Worm (Caenorhabditis elegans) whole organism, early embryonic: ENCODE data around the gene pcp-3.

Experiments used
- B0310.2 ChIP-seq: sonication (generic microtip); optimal IDR thresholded peaks from 2 replicates; lab custom pipeline; 2016; ENCODE audit warnings: mild to moderate bottlenecking, missing genetic modification characterization, missing compliant biosample characterization
- F13C5.2 ChIP-seq: sonication (generic microtip); optimal IDR thresholded peaks from 2 replicates; lab custom pipeline; 2017; ENCODE audit warnings: mild to moderate bottlenecking, missing genetic modification characterization, inconsistent platforms, missing compliant biosample characterization
- aly-1 ChIP-seq: sonication (generic microtip); optimal IDR thresholded peaks from 2 replicates; lab custom pipeline; 2016; ENCODE audit warnings: missing genetic modification characterization, missing compliant biosample characterization
- ama-1 ChIP-seq: fragments of 150-350 bp; optimal IDR thresholded peaks from 2 replicates; lab custom pipeline; 2014
- ceh-13 ChIP-seq: fragments of 200-800 bp; sonication (Bioruptor generic); optimal IDR thresholded peaks from 2 replicates; lab custom pipeline; 2018; ENCODE audit warnings: mild to moderate bottlenecking, missing genetic modification characterization, missing compliant biosample characterization
- ceh-36 ChIP-seq: sonication (generic microtip); optimal IDR thresholded peaks from 2 replicates; lab custom pipeline; 2016; ENCODE audit warnings: missing genetic modification characterization, inconsistent platforms, missing compliant biosample characterization
- ets-7 ChIP-seq: sonication (generic microtip); optimal IDR thresholded peaks from 2 replicates; lab custom pipeline; 2016; ENCODE audit warnings: missing genotype, missing genetic modification characterization, missing compliant biosample characterization
- flt-1 ChIP-seq: fragments of 200-800 bp; sonication (Bioruptor generic); IDR thresholded peaks from 2 replicates; pipeline ENCODE4 v1.3.6; 2022; ENCODE audit warnings: missing genetic modification characterization, missing compliant biosample characterization
- hmbx-1 ChIP-seq: sonication (generic microtip); optimal IDR thresholded peaks from 2 replicates; lab custom pipeline; 2016; ENCODE audit warnings: mild to moderate bottlenecking, missing genetic modification characterization, missing compliant biosample characterization
- hmg-4 ChIP-seq: fragments of 200-800 bp; sonication (Bioruptor generic); optimal IDR thresholded peaks from 2 replicates; lab custom pipeline; 2018; ENCODE audit warnings: mild to moderate bottlenecking, missing genetic modification characterization, missing compliant biosample characterization
- hnd-1 ChIP-seq: sonication (generic microtip); optimal IDR thresholded peaks from 2 replicates; lab custom pipeline; 2016; ENCODE audit warnings: missing genetic modification characterization, missing compliant biosample characterization
- pes-1 ChIP-seq: fragments of 200-800 bp; sonication (Bioruptor generic); IDR thresholded peaks from 2 replicates; pipeline ENCODE4 v1.3.6; 2022; ENCODE audit warnings: missing genetic modification reagents, missing genetic modification characterization, missing compliant biosample characterization
- scrt-1 ChIP-seq: fragments of 200-800 bp; sonication (Bioruptor generic); IDR thresholded peaks from 2 replicates; pipeline ENCODE4 v1.3.6; 2022; ENCODE audit warnings: missing genetic modification characterization, missing compliant biosample characterization
- sea-1 ChIP-seq: fragments of 200-800 bp; sonication (Bioruptor generic); conservative IDR thresholded peaks from 2 replicates; pipeline ENCODE4 v1.3.6; 2022; ENCODE audit warnings: missing genetic modification characterization, missing compliant biosample characterization
- tbx-11 ChIP-seq: fragments of 200-800 bp; sonication (Bioruptor generic); IDR thresholded peaks from 2 replicates; pipeline ENCODE4 v1.3.6; 2022; ENCODE audit warnings: missing genetic modification characterization, missing compliant biosample characterization
- tbx-37 ChIP-seq: fragments of 200-800 bp; sonication (Bioruptor generic); conservative IDR thresholded peaks from 2 replicates; pipeline ENCODE4 v1.3.6; 2022; ENCODE audit warnings: missing genetic modification reagents, missing genetic modification characterization, missing compliant biosample characterization
- tra-4 ChIP-seq: sonication (generic microtip); optimal IDR thresholded peaks from 2 replicates; lab custom pipeline; 2017; ENCODE audit warnings: missing genetic modification characterization, missing compliant biosample characterization

The pcp-3 gene

DNA sequence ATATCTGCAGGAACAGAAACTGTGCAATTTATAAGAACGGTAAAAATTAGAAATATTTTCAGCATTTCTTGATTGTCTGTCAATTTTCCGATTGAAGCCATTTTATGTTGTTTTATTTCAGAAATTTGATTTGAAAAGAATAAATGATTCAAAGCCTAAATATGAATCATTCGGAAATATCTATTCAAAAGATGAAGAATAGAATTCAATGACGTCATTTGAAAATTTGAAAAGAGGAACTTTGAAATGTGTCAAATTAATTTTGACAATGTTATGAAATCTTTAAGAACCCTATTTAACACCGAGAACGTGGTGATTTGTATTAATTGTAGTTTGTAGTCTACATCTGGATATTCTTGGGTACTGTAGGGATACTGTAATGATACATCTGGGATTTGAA lies 33.7 kb upstream of the pcp-3 start, which contains the start of gene C46C2.5:
C46C2.5 (minus strand) TSS at position 101 of the 400 bp plus-strand sequence.
- no peak for TF ChIP-seq ceh-36
- no peak for TF ChIP-seq tbx-11 (GFP tag; lab: Robert Waterston, UW)
- no peak for TF ChIP-seq tbx-37 (GFP tag; lab: Robert Waterston, UW)
- no peak for TF ChIP-seq ama-1 (lab: Kevin White, UChicago)
- no peak for TF ChIP-seq B0310.2 (tag; lab: Kevin White, UChicago)
- no peak for TF ChIP-seq scrt-1 (GFP tag; lab: Robert Waterston, UW)
- TF ChIP-seq ets-7 (tag; lab: Kevin White, UChicago) = no peak
- TF ChIP-seq hnd-1 = no peak
- TF ChIP-seq tra-4 (tag; lab: Kevin White, UChicago) = no peak
- no peak for TF ChIP-seq aly-1 (tag; lab: Kevin White, UChicago)
- no peak for TF ChIP-seq hmbx-1 (tag; lab: Kevin White, UChicago)
- no peak for TF ChIP-seq pes-1 (GFP tag; lab: Robert Waterston, UW)
- no peak for TF ChIP-seq ceh-13 (GFP tag; lab: Kevin White, UChicago)
- TF ChIP-seq flt-1 (GFP tag; lab: Robert Waterston, UW) = no peak

DNA sequence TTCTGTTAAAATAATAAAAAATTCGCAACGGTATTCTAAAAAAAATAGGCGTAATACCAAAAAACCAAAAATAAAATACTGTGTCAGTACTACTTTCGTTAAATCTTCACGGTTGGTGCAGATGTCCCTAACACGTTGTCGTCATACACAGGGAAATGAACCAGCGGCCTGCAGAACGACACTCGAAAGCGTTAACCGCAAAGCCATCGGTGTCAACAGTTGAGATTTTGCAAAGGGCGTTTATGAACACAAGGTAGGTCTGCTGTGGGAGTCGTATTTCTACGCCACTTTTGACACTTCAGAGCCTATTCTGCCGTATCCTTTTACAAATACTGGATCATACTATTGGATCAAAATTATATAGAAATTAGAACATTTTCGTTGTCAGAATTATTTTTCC lies 32.4 kb upstream of the pcp-3 start:
- TF ChIP-seq flt-1 (GFP tag; lab: Robert Waterston, UW) (peak; percentile 96), F13C5.2 (tag; lab: Kevin White, UChicago) (peak; percentile 94), ceh-36 (peak; percentile 96), tra-4 (tag; lab: Kevin White, UChicago) (peak; percentile 89), scrt-1 (GFP tag; lab: Robert Waterston, UW) (peak; percentile 96), ama-1 (lab: Kevin White, UChicago) (no peak), hmbx-1 (tag; lab: Kevin White, UChicago) (peak; percentile 76), pes-1 (GFP tag; lab: Robert Waterston, UW) (peak; percentile 96), tbx-11 (GFP tag; lab: Robert Waterston, UW) (peak; percentile 96), tbx-37 (GFP tag; lab: Robert Waterston, UW) (peak; percentile 97), aly-1 (tag; lab: Kevin White, UChicago) (peak; percentile 95), B0310.2 (tag; lab: Kevin White, UChicago) (peak; percentile 93), ceh-13 (GFP tag; lab: Kevin White, UChicago) (peak; percentile 90), hmg-4 (GFP tag; lab: Kevin White, UChicago) (no peak), ets-7 (tag; lab: Kevin White, UChicago) (peak; percentile 87), sea-1 (GFP tag; lab: Robert Waterston, UW) (peak; percentile 95), hnd-1 (peak; percentile 85)

DNA sequence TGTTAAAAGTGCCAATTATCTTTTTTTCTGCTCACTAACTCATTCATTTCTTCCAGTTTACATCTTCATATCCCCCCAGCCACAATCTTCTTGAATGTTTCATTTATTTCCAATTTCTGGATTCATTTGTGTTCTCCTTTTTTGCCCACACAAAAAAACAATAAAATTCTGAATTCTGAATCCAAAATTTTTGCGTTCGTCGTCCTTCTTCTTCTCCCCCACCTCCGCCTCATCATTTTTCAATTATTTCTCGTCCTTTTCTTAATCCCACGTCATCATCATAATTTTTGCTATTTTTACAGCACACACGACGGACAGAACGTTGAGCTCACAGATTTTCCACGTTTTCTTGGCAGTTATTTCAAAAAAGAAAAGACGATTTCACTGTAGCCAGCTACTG lies 25.7 kb upstream of the pcp-3 start, which contains the start of gene C07C7.1:
C07C7.1 (plus strand) TSS at position 301 of the 400 bp plus-strand sequence.
- TF ChIP-seq tbx-37 (GFP tag; lab: Robert Waterston, UW) (no peak), tra-4 (tag; lab: Kevin White, UChicago) (no peak), scrt-1 (GFP tag; lab: Robert Waterston, UW) (no peak), B0310.2 (tag; lab: Kevin White, UChicago) (no peak), hmbx-1 (tag; lab: Kevin White, UChicago) (no peak), ets-7 (tag; lab: Kevin White, UChicago) (no peak), aly-1 (tag; lab: Kevin White, UChicago) (no peak), ceh-13 (GFP tag; lab: Kevin White, UChicago) (no peak), sea-1 (GFP tag; lab: Robert Waterston, UW) (no peak), tbx-11 (GFP tag; lab: Robert Waterston, UW) (no peak), hmg-4 (GFP tag; lab: Kevin White, UChicago) (no peak), hnd-1 (no peak), ama-1 (lab: Kevin White, UChicago) (no peak), pes-1 (GFP tag; lab: Robert Waterston, UW) (no peak), ceh-36 (no peak), F13C5.2 (tag; lab: Kevin White, UChicago) (no peak), flt-1 (GFP tag; lab: Robert Waterston, UW) (no peak)

DNA sequence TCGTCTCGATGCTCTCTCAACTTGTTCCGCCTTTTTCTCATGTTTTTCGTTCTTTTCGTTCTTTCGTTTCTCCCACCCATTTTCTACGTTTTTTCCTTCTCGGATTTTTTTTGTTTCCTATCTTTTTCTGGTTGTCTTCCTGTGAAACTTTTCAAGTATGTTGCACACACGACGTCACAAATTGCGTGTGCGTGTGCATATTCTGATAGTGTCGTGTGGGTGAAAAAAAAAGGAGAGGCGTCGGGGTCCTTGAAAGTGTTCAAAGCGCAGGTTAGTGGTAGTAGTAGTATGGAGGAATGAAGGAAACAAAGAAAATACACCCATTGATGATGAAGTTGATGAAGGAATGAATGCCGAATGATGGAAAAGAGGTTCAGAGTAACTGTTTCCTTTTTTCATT lies 10.9 kb upstream of the pcp-3 start:
- TF ChIP-seq flt-1 (GFP tag; lab: Robert Waterston, UW) (no peak), hmg-4 (GFP tag; lab: Kevin White, UChicago) (no peak), tra-4 (tag; lab: Kevin White, UChicago) (no peak), ama-1 (lab: Kevin White, UChicago) (no peak), ets-7 (tag; lab: Kevin White, UChicago) (no peak), hmbx-1 (tag; lab: Kevin White, UChicago) (no peak), sea-1 (GFP tag; lab: Robert Waterston, UW) (no peak), scrt-1 (GFP tag; lab: Robert Waterston, UW) (no peak), ceh-13 (GFP tag; lab: Kevin White, UChicago) (no peak), pes-1 (GFP tag; lab: Robert Waterston, UW) (no peak), aly-1 (tag; lab: Kevin White, UChicago) (no peak), ceh-36 (no peak)

DNA sequence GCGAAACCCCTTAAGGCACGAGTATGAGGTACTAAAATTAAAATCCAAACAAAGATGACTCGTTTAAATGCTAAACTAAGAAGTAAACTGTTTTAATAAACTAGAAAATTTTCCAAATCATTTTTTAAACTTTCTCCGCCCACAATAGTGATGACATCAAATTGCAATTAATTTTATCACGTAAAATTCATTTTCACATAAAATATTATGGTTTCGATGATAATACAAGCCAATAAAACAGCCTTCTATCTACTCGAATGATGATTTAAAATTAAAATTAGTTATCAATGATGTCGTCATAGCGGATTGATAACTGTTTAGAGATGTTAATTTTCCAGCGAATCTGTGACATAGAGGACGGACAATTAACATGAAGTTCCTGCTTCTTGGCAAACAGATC lies 6.9 kb upstream of the pcp-3 start, which contains the start of gene C07C7.3:
C07C7.3 (plus strand) TSS at position 371 of the 400 bp plus-strand sequence.
- TF ChIP-seq ceh-13 (GFP tag; lab: Kevin White, UChicago) (no peak), sea-1 (GFP tag; lab: Robert Waterston, UW) (no peak), hmg-4 (GFP tag; lab: Kevin White, UChicago) (no peak), scrt-1 (GFP tag; lab: Robert Waterston, UW) (no peak)

DNA sequence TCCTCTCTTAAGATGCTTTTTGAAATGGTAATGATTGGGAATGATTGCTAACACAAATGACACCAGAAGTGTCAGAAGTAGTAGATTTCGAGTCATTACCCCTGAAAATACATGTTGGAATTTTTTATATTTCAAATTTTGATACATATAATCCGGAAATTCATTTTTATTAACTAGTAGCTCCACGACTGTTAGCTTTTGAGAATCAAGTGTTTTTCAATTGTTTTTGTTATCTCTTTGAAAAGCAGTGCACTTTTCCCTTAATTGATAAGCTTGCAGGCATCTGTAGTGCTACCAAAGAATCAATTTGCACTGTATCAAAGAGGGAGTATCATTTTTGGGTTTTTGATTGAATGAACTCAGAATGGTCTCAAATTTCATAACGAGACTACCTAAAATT lies 6.2 kb upstream of the pcp-3 start, which contains the start of gene pcp-2:
pcp-2 (minus strand) TSS at position 101 of the 400 bp plus-strand sequence.
- no peak for TF ChIP-seq ceh-36
- no peak for TF ChIP-seq scrt-1 (GFP tag; lab: Robert Waterston, UW)
- no peak for TF ChIP-seq tbx-11 (GFP tag; lab: Robert Waterston, UW)
- TF ChIP-seq aly-1 (tag; lab: Kevin White, UChicago) = no peak
- no peak for TF ChIP-seq F13C5.2 (tag; lab: Kevin White, UChicago)
- TF ChIP-seq ceh-13 (GFP tag; lab: Kevin White, UChicago) = no peak
- TF ChIP-seq flt-1 (GFP tag; lab: Robert Waterston, UW) = no peak
- no peak for TF ChIP-seq pes-1 (GFP tag; lab: Robert Waterston, UW)
- TF ChIP-seq hmg-4 (GFP tag; lab: Kevin White, UChicago) = no peak
- TF ChIP-seq ama-1 (lab: Kevin White, UChicago) = no peak
- no peak for TF ChIP-seq sea-1 (GFP tag; lab: Robert Waterston, UW)
- TF ChIP-seq hmbx-1 (tag; lab: Kevin White, UChicago) = no peak
- no peak for TF ChIP-seq hnd-1
- TF ChIP-seq B0310.2 (tag; lab: Kevin White, UChicago) = no peak
- no peak for TF ChIP-seq ets-7 (tag; lab: Kevin White, UChicago)
- no peak for TF ChIP-seq tbx-37 (GFP tag; lab: Robert Waterston, UW)
